Worm (Caenorhabditis elegans) whole organism, L4/young adult: ENCODE data around the gene C29F9.9.
"Not testable (repeated sequence)": the region's sequence is repeated elsewhere in the genome, so short reads cannot be mapped to it uniquely, and the experiment has no call there.

Experiments used
- W03F9.2 ChIP-seq: fragments of 150-350 bp; optimal IDR thresholded peaks from 2 replicates; lab custom pipeline; 2014; ENCODE audit warnings: missing biosample characterization, missing genetic modification characterization
- dao-5 ChIP-seq: sonication (generic microtip); optimal IDR thresholded peaks from 2 replicates; lab custom pipeline; 2016; ENCODE audit warnings: missing genotype, missing genetic modification characterization, moderate library complexity, missing compliant biosample characterization
- him-1 ChIP-seq: sonication (generic microtip); optimal IDR thresholded peaks from 2 replicates; lab custom pipeline; 2016; ENCODE audit warnings: missing genotype, missing genetic modification reagents, missing genetic modification characterization, missing compliant biosample characterization

Gene C29F9.9

DNA sequence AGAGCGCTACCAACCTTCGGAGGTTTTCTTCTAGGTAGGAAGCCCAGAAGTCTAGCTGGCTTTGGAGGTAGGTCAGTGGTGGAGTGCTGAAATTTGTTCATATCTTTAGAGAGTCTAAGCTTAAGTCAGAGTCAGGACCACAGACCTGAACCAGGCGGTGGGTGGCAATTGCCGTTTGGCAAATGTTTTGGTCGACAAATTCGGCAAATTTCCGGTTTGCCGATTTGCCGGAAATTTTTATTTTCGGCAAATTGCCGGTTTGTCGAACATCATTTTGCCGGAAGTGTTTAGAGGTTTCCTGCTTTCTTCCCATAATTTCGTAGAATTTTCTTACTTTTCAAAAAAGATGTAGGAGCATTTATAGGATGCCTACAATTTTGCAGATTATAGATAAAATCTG is at the start of gene C29F9.9:
TSS of gene C29F9.9 (minus strand) at position 101 of the 400 bp plus-strand sequence.
- TF ChIP-seq W03F9.2 (tag; lab: Kevin White, UChicago); him-1 (tag; lab: Kevin White, UChicago); dao-5: not testable (repeated sequence)

DNA sequence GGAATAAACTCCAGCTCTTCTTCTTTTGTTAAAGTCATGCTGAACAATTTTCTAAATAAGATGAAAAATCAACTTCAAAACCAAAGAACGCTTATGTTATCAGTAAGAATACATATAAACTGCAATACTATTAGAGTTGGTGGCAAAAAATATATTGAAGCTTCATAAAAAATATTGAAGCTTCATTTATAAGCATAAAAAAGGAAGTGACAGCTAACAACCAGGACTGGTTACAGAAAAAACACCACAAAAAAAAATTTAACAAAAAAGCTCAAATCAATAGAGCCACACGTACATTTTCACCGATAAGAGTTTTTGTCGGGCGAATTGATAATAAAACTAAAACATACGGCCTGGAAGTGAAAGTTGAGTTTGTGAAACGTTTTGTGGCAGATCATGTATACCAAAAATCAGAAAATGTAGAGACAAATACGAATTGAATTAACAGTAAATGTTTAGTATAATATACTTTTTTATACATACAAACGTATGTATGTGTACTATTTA is 48.9 kb upstream of the C29F9.9 start, which contains the start of gene sqst-5:
TSS of gene sqst-5 (minus strand) at position 51 of the 507 bp plus-strand sequence.
- TF ChIP-seq dao-5 (no peak), W03F9.2 (tag; lab: Kevin White, UChicago) (no peak), him-1 (tag; lab: Kevin White, UChicago) (no peak)

DNA sequence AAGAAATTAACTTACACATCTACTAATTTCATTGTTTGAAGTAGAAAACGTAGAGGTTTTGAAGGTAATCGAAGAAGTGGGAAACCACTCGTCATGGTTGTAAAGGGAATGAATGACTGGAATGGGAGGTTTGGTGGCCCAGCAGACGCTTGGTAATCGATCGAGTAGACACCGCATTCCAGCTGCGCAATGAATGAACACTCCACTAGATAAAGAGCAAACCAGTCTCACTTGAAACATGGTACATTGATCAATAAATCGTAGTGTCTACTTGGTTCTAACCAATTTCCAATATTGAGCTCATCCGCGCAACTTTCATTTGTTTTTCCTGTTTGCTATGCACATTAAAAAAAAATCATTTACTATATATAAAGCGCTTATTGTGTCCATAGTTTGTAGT is 47.6 kb upstream of the C29F9.9 start, which contains the start of gene fbxb-84:
TSS of gene fbxb-84 (minus strand) at position 101 of the 400 bp plus-strand sequence.
- no peak for TF ChIP-seq W03F9.2 (tag; lab: Kevin White, UChicago)
- TF ChIP-seq him-1 (tag; lab: Kevin White, UChicago): no peak

DNA sequence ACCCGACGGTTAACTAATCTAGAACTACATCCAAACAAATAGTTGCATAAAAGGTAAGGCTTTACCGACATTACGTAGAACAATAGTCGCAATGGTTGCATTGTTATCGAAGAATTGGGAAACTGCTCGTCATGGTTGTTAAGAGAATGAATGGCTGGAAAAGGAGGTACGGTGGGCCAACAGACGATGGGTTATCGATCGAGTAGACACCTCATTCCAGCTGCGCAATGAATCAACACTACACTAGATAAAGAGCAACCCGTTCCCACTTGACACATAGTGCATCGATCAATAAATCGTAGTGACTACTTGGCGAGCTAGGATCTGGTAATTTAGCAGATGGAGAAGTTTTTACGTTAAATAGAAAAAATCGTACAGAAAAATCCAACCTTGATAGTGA is 46.4 kb upstream of the C29F9.9 start, which contains the start of the genes T17A3.12 and fbxb-83:
TSS of gene T17A3.12 (minus strand) at position 101 of the 400 bp plus-strand sequence.
TSS of gene fbxb-83 (minus strand) at position 134 of the 400 bp plus-strand sequence.
- TF ChIP-seq him-1 (tag; lab: Kevin White, UChicago): no peak
- no peak for TF ChIP-seq dao-5
- TF ChIP-seq W03F9.2 (tag; lab: Kevin White, UChicago): no peak

DNA sequence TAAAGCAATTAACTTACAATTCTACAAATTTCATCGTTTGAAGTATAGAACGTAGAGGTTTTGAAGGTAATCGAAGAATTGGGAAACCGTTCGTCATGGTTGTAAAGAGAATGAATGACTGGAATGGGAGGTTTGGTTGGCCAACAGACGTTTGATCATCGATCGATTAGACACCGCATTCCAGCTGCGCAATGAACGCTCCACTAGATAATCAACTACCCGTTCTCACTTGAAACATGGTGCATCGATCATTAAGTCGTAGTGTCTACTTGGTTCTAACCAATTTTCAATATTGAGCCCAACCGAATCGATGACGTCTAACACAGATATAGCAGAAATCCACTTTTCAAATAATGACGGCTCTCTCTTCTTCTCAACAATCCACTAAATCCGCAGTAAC is 44.4 kb upstream of the C29F9.9 start, which contains the start of gene fbxb-82:
TSS of gene fbxb-82 (minus strand) at position 101 of the 400 bp plus-strand sequence.
- TF ChIP-seq W03F9.2 (tag; lab: Kevin White, UChicago): no peak
- no peak for TF ChIP-seq him-1 (tag; lab: Kevin White, UChicago)
- TF ChIP-seq dao-5: no peak

DNA sequence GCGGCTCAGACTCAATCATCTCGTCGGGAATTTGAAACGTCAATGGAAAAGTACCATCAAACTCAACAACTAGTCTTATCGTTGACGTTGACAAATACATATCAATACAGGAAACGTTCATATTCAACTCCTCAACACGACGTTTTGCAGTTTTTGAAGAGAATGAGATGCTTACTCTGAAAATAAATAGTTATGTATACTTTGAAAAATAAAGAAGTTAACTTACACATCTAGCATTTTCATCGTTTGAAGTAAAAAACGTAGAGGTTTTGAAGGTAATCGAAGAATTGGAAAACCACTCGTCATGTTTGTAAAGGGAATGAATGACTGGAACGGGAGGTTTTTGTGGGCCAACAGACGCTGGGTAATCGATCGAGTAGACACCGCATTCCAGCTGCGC is 42.2 kb upstream of the C29F9.9 start, which contains the start of gene fbxb-81:
TSS of gene fbxb-81 (minus strand) at position 314 of the 400 bp plus-strand sequence.
- TF ChIP-seq him-1 (tag; lab: Kevin White, UChicago) (no peak), W03F9.2 (tag; lab: Kevin White, UChicago) (no peak), dao-5 (no peak)

DNA sequence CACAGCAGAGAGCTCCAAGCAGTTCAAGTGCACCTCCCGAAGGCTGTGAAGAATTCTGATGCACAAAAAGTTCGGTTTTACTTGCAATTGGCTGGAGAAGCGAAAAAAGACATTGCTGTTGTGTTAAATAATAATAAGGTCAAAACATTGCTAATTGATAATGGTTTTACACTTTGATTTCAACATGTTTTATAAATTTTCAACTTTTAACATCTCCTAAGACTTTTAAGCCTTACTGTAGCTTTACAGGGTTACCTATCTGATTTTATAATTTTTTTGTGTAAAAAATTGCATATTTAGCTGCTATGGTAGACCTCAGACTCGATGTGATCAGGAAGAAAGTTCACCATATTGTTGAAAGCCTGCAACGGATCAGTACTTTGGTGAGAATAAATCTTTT is 35.5 kb upstream of the C29F9.9 start, which contains the start of gene pals-25:
TSS of gene pals-25 (plus strand) at position 301 of the 400 bp plus-strand sequence.
- TF ChIP-seq dao-5 (no peak), W03F9.2 (tag; lab: Kevin White, UChicago) (no peak), him-1 (tag; lab: Kevin White, UChicago) (no peak)

DNA sequence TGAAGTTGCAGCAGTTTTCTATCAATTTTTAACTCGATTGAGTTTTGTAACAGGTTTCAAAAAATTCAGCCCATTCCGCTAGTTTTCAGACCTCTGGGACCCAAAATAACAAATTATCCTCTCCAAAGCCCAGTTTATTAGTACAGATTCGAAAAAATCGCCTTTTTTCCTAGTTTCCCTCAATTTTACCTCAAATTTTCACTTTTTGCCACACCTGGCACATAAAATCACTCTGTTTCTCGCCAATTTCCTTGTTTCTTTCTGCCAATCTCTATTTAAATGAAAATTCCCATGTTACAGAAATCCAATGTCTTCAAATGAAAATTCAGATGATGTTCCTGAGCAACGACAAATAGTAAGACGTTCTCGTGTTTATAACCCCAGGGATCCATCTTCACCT is 33.4 kb upstream of the C29F9.9 start, which contains the start of gene pals-22:
TSS of gene pals-22 (plus strand) at position 301 of the 400 bp plus-strand sequence.
- TF ChIP-seq dao-5: no peak
- no peak for TF ChIP-seq W03F9.2 (tag; lab: Kevin White, UChicago)
- TF ChIP-seq him-1 (tag; lab: Kevin White, UChicago): no peak

DNA sequence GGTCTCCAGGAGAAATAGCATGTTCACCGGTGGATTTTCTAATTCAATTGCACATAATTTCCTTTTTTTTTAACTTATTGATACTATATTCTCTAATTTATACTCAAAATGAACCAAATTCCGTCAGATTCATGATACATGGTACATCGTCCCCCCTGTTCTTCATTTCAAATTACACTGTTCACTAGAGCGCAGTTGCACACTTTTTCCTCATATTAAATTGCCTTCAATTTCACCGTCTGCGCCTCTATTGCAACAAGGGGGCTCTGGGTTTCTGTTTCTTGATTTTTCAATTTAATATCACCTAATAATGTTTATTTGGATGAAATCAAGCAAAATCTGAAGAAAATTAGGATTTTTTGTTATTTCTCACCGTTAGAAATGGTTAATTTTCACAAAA is 32.9 kb upstream of the C29F9.9 start:
- TF ChIP-seq W03F9.2 (tag; lab: Kevin White, UChicago): no peak
- TF ChIP-seq dao-5: no peak
- no peak for TF ChIP-seq him-1 (tag; lab: Kevin White, UChicago)

DNA sequence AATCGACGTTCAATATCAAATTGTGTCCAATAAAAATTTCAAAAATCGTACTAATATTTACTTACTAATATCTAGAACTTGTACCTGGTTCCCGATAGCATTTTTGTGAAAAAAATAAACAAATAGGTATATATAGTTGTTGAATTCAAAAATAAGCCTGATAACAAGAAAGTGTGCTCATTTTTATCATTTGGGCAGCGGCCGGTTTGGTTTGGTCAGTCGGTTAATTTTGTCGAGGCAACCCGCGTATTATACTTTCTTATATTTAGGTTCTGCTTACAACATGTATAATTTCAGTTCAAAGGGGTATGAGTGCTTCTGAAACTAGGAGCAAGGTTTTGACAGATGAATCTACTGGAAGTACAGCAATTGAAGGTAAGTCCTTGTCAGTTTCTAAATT is 31.9 kb upstream of the C29F9.9 start, which contains the start of the genes nhr-280 and C29F9.2:
TSS of gene nhr-280 (minus strand) at position 101 of the 400 bp plus-strand sequence.
TSS of gene C29F9.2 (plus strand) at position 298 of the 400 bp plus-strand sequence.
- TF ChIP-seq dao-5 (no peak), W03F9.2 (tag; lab: Kevin White, UChicago) (no peak), him-1 (tag; lab: Kevin White, UChicago) (no peak)

DNA sequence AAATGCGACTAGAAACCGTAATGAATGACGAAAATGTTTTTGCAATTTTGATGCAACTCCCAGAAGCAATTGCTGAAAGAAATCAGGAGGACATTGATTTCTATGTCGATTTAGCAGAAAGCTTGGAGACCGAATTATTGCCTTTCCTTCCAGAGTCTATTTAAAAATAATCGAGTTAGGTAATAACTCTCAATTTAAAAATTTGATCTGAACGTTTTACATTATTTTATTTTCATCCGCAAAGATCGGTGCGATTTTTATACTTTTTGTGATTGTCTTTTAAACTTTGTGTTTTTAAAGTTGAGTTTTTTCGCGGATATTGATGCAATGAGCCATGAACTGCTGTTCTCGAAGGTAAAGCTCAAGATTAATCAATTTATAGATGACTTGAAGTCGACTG is 25.8 kb upstream of the C29F9.9 start, which contains the start of gene pals-23:
TSS of gene pals-23 (plus strand) at position 301 of the 400 bp plus-strand sequence.
- TF ChIP-seq him-1 (tag; lab: Kevin White, UChicago): no peak
- TF ChIP-seq dao-5: no peak
- TF ChIP-seq W03F9.2 (tag; lab: Kevin White, UChicago): no peak

DNA sequence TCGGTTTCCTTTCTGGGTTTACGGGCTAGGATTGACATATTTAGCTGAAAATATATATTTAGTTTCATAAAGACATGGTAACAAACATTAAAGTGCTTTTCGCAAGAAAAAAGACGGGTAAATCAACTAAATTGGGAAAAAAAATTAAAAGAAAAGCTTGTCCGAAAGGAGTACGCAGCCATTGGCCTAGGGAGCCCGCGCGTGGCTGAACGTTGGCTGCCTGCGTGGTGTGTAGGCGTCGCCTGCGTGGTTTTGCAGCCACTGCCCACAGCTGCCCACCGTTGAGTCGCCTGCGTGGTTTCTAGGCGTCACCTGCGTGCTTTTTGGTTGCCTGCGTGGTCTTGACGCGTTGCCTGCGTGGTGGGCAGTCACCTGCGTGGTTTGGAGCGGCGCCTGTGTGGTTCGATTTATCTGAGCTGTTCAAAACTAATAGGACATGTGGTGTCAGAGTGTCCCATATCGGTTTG is 23.3 kb upstream of the C29F9.9 start, which contains the start of gene C29F9.12:
TSS of gene C29F9.12 (minus strand) at position 51 of the 467 bp plus-strand sequence.
- TF ChIP-seq W03F9.2 (tag; lab: Kevin White, UChicago); him-1 (tag; lab: Kevin White, UChicago); dao-5: not testable (repeated sequence)

DNA sequence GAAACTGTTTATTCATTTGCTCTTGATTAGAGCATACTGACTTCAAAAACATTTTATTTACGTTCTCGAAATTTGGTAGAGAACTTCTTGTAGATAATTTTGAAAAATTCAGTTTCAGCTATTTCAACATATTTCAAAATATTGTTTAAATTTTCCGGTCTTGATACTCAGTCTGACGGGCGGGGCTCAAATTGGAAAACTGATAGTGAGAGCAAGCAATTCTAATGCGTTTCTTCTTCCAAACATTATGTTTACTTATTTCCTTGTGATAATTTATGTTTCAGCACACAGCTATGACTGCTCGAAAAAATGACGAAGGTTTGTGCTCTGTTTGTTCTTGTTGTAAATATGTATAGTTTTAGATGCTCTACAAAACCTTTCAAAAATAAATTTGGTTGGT is 21.5 kb upstream of the C29F9.9 start, which contains the start of gene pals-24:
TSS of gene pals-24 (plus strand) at position 237 of the 400 bp plus-strand sequence.
- TF ChIP-seq W03F9.2 (tag; lab: Kevin White, UChicago) (no peak), dao-5 (no peak), him-1 (tag; lab: Kevin White, UChicago) (no peak)

DNA sequence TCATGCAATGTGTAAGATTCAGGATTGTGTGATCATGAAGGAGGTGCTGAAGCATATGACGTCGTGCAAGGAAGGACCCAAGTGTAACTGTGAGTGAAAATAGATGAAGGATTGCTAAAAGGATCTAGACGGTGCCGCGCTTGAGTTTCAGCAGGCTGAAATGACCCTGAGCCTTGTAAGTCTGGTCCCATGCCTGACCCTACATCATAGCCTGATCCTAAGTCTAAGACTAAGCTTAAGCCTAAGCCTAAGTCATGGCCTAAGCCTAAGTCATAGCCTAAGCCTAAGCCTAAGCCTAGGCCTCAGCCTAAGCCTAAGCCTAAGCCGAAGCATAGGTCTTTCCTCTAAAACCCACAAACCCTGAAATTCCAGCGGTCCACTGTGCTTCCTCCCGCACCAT is 19.1 kb upstream of the C29F9.9 start:
- TF ChIP-seq him-1 (tag; lab: Kevin White, UChicago) (no peak), W03F9.2 (tag; lab: Kevin White, UChicago) (no peak), dao-5 (no peak)
